Worm (Caenorhabditis elegans): ENCODE results near the gene mxl-2.

DNA sequence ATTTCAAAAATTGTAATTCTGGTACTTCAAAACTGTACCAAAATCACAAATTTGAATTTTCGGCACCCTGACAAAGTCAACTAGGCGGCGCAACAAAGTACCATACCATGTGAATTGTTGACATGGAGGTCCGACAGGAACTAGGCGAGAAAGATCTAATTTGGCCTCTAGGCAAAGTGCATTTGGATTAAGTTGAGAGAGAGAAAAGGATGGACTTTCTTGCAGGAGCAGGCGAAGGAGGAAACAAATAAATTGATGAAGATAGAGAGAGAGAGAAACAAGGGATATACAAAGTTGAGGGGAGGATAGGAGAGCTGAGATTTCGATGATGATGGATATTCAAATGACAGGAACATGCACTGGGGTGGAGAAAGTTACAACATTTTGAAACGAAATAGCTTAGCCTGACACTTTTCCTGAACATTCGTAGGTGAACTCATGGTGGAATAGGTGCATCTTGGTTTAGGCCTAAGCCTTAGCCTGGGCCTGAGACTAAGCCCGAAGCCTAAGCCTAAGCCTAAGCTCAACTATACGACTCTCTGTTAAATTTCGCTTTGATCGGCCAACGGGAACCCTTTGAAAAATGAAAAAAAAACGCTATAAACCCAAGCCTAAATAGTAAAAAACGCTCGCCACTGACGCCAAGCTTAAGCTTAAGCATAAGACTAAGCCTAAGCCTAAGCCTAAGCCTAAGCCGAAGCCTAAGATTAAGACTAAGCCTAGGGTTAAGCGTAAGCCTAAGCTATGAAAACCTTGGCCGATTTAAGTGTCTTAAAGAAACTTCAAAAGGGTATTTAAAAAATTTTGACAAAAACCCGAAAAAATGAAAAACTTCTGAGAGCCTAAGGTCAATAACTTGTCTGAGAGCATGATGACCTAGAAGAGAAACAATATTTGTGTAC, 21.1 kb upstream of the mxl-2 start:
- TF ChIP-seq flt-1 (GFP tag; IDR thresholded peaks at IDR 0.05) = no peak
- no peak for TF ChIP-seq ets-7 (tag; optimal IDR thresholded peaks at IDR 0.05)
- TF ChIP-seq F13C5.2 (tag; optimal IDR thresholded peaks at IDR 0.05) = no peak
- TF ChIP-seq ama-1 (optimal IDR thresholded peaks at IDR 0.05) = no peak
- no peak for TF ChIP-seq scrt-1 (GFP tag; IDR thresholded peaks at IDR 0.05)
- no peak for TF ChIP-seq hmbx-1 (tag; optimal IDR thresholded peaks at IDR 0.05)
- TF ChIP-seq tbx-11 (GFP tag; IDR thresholded peaks at IDR 0.05) = no peak
